Worm (Caenorhabditis elegans) whole organism, young adult: ENCODE data around the gene W01A11.1.
A peak's percentile ranks its signal among the peaks of the same experiment; 100 is the strongest.

Experiments
- B0336.3 ChIP-seq: fragments of 200-800 bp; sonication (Bioruptor generic); IDR thresholded peaks from 2 replicates; pipeline ENCODE4 v1.3.6; 2022; ENCODE audit warnings: missing genetic modification characterization, missing compliant biosample characterization
- F33H1.4 ChIP-seq: fragments of 200-800 bp; sonication (Bioruptor generic); IDR thresholded peaks from 2 replicates; pipeline ENCODE4 v1.3.6; 2022; ENCODE audit warnings: missing genetic modification reagents, missing genetic modification characterization, missing compliant biosample characterization
- K11D2.4 ChIP-seq: fragments of 200-800 bp; sonication (Bioruptor generic); IDR thresholded peaks from 2 replicates; pipeline ENCODE4 v1.3.6; 2022; ENCODE audit warnings: missing genetic modification reagents, missing genetic modification characterization, missing compliant biosample characterization
- Y53F4B.3 ChIP-seq: fragments of 200-800 bp; sonication (Bioruptor generic); IDR thresholded peaks from 2 replicates; pipeline ENCODE4 v1.3.6; 2022; ENCODE audit warnings: missing genetic modification reagents, missing genetic modification characterization, missing compliant biosample characterization
- Y56A3A.18 ChIP-seq: fragments of 200-800 bp; sonication (Bioruptor generic); IDR thresholded peaks from 2 replicates; pipeline ENCODE4 v1.3.6; 2022; ENCODE audit warnings: missing genetic modification reagents, missing genetic modification characterization, missing compliant biosample characterization
- akir-1 ChIP-seq: fragments of 200-800 bp; sonication (Bioruptor generic); optimal IDR thresholded peaks from 2 replicates; lab custom pipeline; 2018; ENCODE audit warnings: mild to moderate bottlenecking, missing genetic modification characterization, moderate library complexity, missing compliant biosample characterization
- ama-1 ChIP-seq, 3 experiments: fragments of 150-350 bp in 1 of 3; sonication (generic microtip) in 2 of 3; optimal IDR thresholded peaks; 2 replicates each; lab custom pipeline; 2014 to 2018; ENCODE audit warnings: missing biosample characterization in 2 of 3, missing genetic modification characterization in 2 of 3, missing genetic modification reagents in 2 of 3
- aptf-2 ChIP-seq: fragments of 200-800 bp; sonication (Bioruptor generic); conservative IDR thresholded peaks from 2 replicates; pipeline ENCODE4 v1.3.6; 2022; ENCODE audit warnings: missing genetic modification reagents, missing genetic modification characterization, missing compliant biosample characterization
- bed-1 ChIP-seq: fragments of 200-800 bp; sonication (Bioruptor generic); IDR thresholded peaks from 2 replicates; pipeline ENCODE4 v1.3.6; 2022; ENCODE audit warnings: missing genetic modification reagents, missing genetic modification characterization, missing compliant biosample characterization
- cebp-2 ChIP-seq: fragments of 200-800 bp; sonication (Bioruptor generic); IDR thresholded peaks from 2 replicates; pipeline ENCODE4 v1.3.6; 2022; ENCODE audit warnings: missing genetic modification characterization, missing compliant biosample characterization
- ceh-27 ChIP-seq: fragments of 200-800 bp; sonication (Bioruptor generic); optimal IDR thresholded peaks from 2 replicates; lab custom pipeline; 2018; ENCODE audit warnings: mild to moderate bottlenecking, missing genetic modification characterization, moderate library complexity, missing compliant biosample characterization
- ceh-79 ChIP-seq: sonication (generic microtip); optimal IDR thresholded peaks from 2 replicates; lab custom pipeline; 2017; ENCODE audit warnings: mild to moderate bottlenecking, missing genetic modification characterization, missing compliant biosample characterization
- chd-7 ChIP-seq: sonication (generic microtip); optimal IDR thresholded peaks from 2 replicates; lab custom pipeline; 2016; ENCODE audit warnings: mild to moderate bottlenecking, missing genetic modification characterization, moderate library complexity, missing compliant biosample characterization
- dox-1 ChIP-seq: fragments of 200-800 bp; sonication (Bioruptor generic); IDR thresholded peaks from 2 replicates; pipeline ENCODE4 v1.3.6; 2022; ENCODE audit warnings: missing genetic modification reagents, missing genetic modification characterization, missing compliant biosample characterization
- ekl-4 ChIP-seq: fragments of 200-800 bp; sonication (Bioruptor generic); IDR thresholded peaks from 2 replicates; pipeline ENCODE4 v1.3.6; 2022; ENCODE audit warnings: missing genetic modification reagents, missing genetic modification characterization, missing compliant biosample characterization
- hmg-1.2 ChIP-seq: fragments of 200-800 bp; sonication (Bioruptor generic); IDR thresholded peaks from 2 replicates; pipeline ENCODE4 v1.3.6; 2022; ENCODE audit warnings: missing genetic modification reagents, missing genetic modification characterization, missing compliant biosample characterization
- hrde-1 ChIP-seq: sonication (generic microtip); optimal IDR thresholded peaks from 2 replicates; lab custom pipeline; 2016; ENCODE audit warnings: missing genetic modification characterization, mild to moderate bottlenecking, missing compliant biosample characterization, moderate library complexity, missing genotype, missing genetic modification reagents, borderline replicate concordance
- lsl-1 ChIP-seq: fragments of 200-800 bp; sonication (Bioruptor generic); optimal IDR thresholded peaks from 2 replicates; lab custom pipeline; 2018; ENCODE audit warnings: mild to moderate bottlenecking, missing genetic modification characterization, moderate library complexity, missing compliant biosample characterization
- madf-6 ChIP-seq: fragments of 200-800 bp; sonication (Bioruptor generic); IDR thresholded peaks from 2 replicates; pipeline ENCODE4 v1.3.6; 2022; ENCODE audit warnings: missing genetic modification reagents, missing genetic modification characterization, missing compliant biosample characterization
- nhr-179 ChIP-seq: sonication (generic microtip); optimal IDR thresholded peaks from 2 replicates; lab custom pipeline; 2016; ENCODE audit warnings: mild to moderate bottlenecking, missing genetic modification characterization, missing compliant biosample characterization
- nhr-27 ChIP-seq: fragments of 200-800 bp; sonication (Bioruptor generic); optimal IDR thresholded peaks from 2 replicates; lab custom pipeline; 2018; ENCODE audit warnings: mild to moderate bottlenecking, missing genetic modification characterization, moderate library complexity, missing compliant biosample characterization
- nhr-80 ChIP-seq: sonication (generic microtip); optimal IDR thresholded peaks from 2 replicates; lab custom pipeline; 2016; ENCODE audit warnings: missing genetic modification characterization, missing compliant biosample characterization
- rcor-1 ChIP-seq: fragments of 200-800 bp; sonication (Bioruptor generic); IDR thresholded peaks from 2 replicates; pipeline ENCODE4 v1.3.6; 2022; ENCODE audit warnings: missing genetic modification reagents, missing genetic modification characterization, missing compliant biosample characterization
- repo-1 ChIP-seq: sonication (generic microtip); optimal IDR thresholded peaks from 2 replicates; lab custom pipeline; 2017; ENCODE audit warnings: mild to moderate bottlenecking, missing genetic modification characterization, missing compliant biosample characterization
- sdz-38 ChIP-seq: sonication (generic microtip); optimal IDR thresholded peaks from 2 replicates; lab custom pipeline; 2016; ENCODE audit warnings: missing genotype, missing genetic modification characterization, missing compliant biosample characterization
- snpc-1.1 ChIP-seq: sonication (generic microtip); optimal IDR thresholded peaks from 2 replicates; lab custom pipeline; 2017; ENCODE audit warnings: missing genetic modification characterization, mild to moderate bottlenecking, missing compliant biosample characterization, antibody characterized with exemption, moderate library complexity, missing genotype, missing genetic modification reagents; ENCODE audit not compliant: insufficient read depth
- unc-62 ChIP-seq: fragments of 150-350 bp; optimal IDR thresholded peaks from 2 replicates; lab custom pipeline; 2014; ENCODE audit warnings: missing biosample characterization, missing genetic modification reagents, missing genetic modification characterization
- ztf-26 ChIP-seq: sonication (generic microtip); optimal IDR thresholded peaks from 2 replicates; lab custom pipeline; 2017; ENCODE audit warnings: missing genetic modification characterization, missing compliant biosample characterization
- ztf-3 ChIP-seq: fragments of 200-800 bp; sonication (Bioruptor generic); optimal IDR thresholded peaks from 2 replicates; lab custom pipeline; 2018; ENCODE audit warnings: mild to moderate bottlenecking, missing genetic modification characterization, missing compliant biosample characterization

Gene W01A11.1

DNA sequence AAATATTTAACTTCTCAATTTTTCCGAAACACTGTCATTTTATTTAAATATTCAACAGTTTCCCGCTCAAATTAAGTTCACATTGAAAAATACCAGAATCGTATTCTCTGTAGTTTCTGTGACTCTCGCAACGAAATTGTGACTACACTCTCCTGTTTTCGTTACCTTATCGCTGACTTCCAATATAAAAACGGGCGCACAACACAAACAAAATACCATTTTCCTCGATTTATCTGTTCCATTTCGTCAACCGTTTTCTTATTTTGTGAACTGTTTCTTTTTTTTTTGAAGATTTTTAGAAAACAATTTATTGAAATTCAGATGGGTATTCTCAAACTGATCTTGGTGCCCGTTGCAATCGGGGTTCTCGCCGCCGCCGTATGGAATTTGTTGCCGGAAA is at the start of gene W01A11.1:
Gene W01A11.1 (plus strand): TSS at position 322 of the 400 bp plus-strand sequence.
- no peak for TF ChIP-seq nhr-179 (tag; lab: Kevin White, UChicago)
- TF ChIP-seq nhr-80 (tag; lab: Kevin White, UChicago) = peak; percentile 23

ce11 chrV:6450129-6451011 is 48.7 kb upstream of the W01A11.1 start, which contains the start of gene acl-8:
TSS of gene acl-8 (plus strand) at chrV:6450870.
- TF ChIP-seq hmg-1.2 (GFP tag; lab: Robert Waterston, UW) (peak; percentile 68; the same call in 1 of the 2 replicates), K11D2.4 (GFP tag; lab: Robert Waterston, UW) (no peak), dox-1 (GFP tag; lab: Robert Waterston, UW) (0 out of 2 replicates have a peak, but pooled peaks have one; percentile 30), lsl-1 (peak; percentile 67), Y53F4B.3 (GFP tag; lab: Robert Waterston, UW) (no peak), madf-6 (GFP tag; lab: Robert Waterston, UW) (peak; percentile 39; the same call in 1 of the 2 replicates), nhr-80 (tag; lab: Kevin White, UChicago) (peak; percentile 82), F33H1.4 (GFP tag; lab: Robert Waterston, UW) (peak; percentile 62)

DNA sequence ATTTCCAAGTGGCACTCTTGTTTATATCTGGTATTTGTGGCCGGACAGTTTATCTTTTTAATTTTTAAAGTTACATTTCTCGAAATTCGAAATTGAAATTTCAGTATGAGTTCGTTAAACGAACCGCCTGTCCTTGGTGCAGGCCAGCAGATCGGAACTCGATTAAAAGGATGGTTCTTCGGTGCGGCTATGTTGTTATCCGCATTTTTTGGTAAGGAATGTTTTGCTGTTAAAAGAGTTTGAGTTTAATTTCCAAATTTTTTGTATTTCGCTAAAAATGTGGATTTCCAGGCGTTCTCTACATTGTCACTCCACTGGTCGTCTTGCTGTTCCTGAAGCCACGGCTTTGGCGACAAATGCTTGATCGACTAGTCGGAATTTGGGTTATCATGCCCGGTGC is 45.9 kb upstream of the W01A11.1 start, which contains the start of gene acl-9:
Gene acl-9 (plus strand): TSS at position 105 of the 400 bp plus-strand sequence.
- TF ChIP-seq rcor-1 (0 out of 2 replicates have a peak, but pooled peaks have one; percentile 7), nhr-27 (tag; lab: Kevin White, UChicago) (no peak), ceh-79 (tag; lab: Kevin White, UChicago) (peak; percentile 25), madf-6 (GFP tag; lab: Robert Waterston, UW) (peak; percentile 53), ekl-4 (0 out of 2 replicates have a peak, but pooled peaks have one; percentile 11), B0336.3 (GFP tag; lab: Robert Waterston, UW) (peak; percentile 35; the same call in 1 of the 2 replicates)

- TF ChIP-seq snpc-1.1 (tag; lab: Kevin White, UChicago) (no peak), ekl-4 (no peak), ceh-27 (GFP tag; lab: Kevin White, UChicago) (no peak), cebp-2 (no peak), ztf-3 (GFP tag; lab: Kevin White, UChicago) (no peak), ztf-26 (tag; lab: Kevin White, UChicago) (no peak), unc-62 (GFP tag; lab: Kevin White, UChicago) (no peak), Y56A3A.18 (no peak), akir-1 (no peak), ama-1 (optimal IDR thresholded peaks at IDR 0.05; lab: Kevin White, UChicago) (no peak), ama-1 (GFP tag; optimal IDR thresholded peaks at IDR 0.05; lab: Kevin White, UChicago) (no peak), aptf-2 (no peak), bed-1 (GFP tag; lab: Robert Waterston, UW) (no peak), chd-7 (tag; lab: Kevin White, UChicago) (no peak), sdz-38 (no peak), nhr-179 (tag; lab: Kevin White, UChicago) (no peak), repo-1 (tag; lab: Kevin White, UChicago) (no peak), hrde-1 (tag; lab: Kevin White, UChicago) (no peak)
Measured at ce11 chrV:6456903-6457302, 42.1 kb upstream of the W01A11.1 start.
